Fruit fly (Drosophila melanogaster): ENCODE data around the gene OXA1L.

DNA sequence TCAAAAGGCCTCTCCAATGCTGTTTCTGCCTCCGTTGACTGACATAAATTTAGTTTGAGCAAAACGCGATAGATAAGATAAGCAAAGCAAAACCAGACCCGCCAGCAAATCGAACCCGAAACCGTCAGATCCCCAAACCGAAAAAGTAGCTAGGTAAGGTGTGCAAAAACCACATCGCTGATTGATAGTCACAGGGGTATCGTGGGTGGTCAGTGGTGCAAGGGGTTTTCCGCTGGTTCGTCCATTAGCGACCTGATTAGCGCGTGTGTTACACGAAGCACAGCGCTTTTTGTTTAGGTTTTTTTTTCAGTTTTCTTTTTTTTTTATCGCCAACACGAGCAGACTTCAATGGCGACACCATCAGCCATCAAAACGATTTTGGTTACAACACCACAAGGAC lies 22.3 kb downstream of the OXA1L start:
- TF ChIP-seq insv (optimal IDR thresholded peaks at IDR 0.05) (no peak), h (optimal IDR thresholded peaks at IDR 0.05) (no peak), psq (optimal IDR thresholded peaks at IDR 0.05) (no peak)

Measured in Kc167 (cell line).